Fruit fly (Drosophila melanogaster) whole organism, embryonic: ENCODE measurements around the gene CG44001.

Experiments used
- Atf3 ChIP-seq: fragments of 200-800 bp; sonication (Bioruptor generic); optimal IDR thresholded peaks from 3 replicates; lab custom pipeline; 2016; ENCODE audit warnings: missing biosample characterization, missing genetic modification characterization
- Awh ChIP-seq: fragments of 200-800 bp; sonication (Bioruptor generic); IDR thresholded peaks from 2 replicates; pipeline ENCODE4, ENCODE4 v1.3.6; 2022; ENCODE audit warnings: missing biosample characterization, missing genetic modification characterization
- B-H2 ChIP-seq: fragments of 200-800 bp; sonication (Bioruptor generic); optimal IDR thresholded peaks from 2 replicates; lab custom pipeline; 2018; ENCODE audit warnings: missing biosample characterization, mild to moderate bottlenecking, missing genetic modification characterization
- Blimp-1 ChIP-seq: fragments of 200-800 bp; sonication (Bioruptor generic); optimal IDR thresholded peaks from 3 replicates; lab custom pipeline; 2018; ENCODE audit warnings: missing biosample characterization, missing genetic modification characterization, mild to moderate bottlenecking, moderate library complexity, missing genetic modification reagents
- CG10959 ChIP-seq: fragments of 200-800 bp; sonication (Bioruptor generic); IDR thresholded peaks from 2 replicates; pipeline ENCODE4 v1.3.6; 2022; ENCODE audit warnings: missing biosample characterization, missing genetic modification characterization
- CG11085 ChIP-seq: fragments of 200-800 bp; sonication (Bioruptor generic); IDR thresholded peaks from 2 replicates; pipeline ENCODE4 v1.3.6; 2022; ENCODE audit warnings: missing biosample characterization, missing genetic modification characterization
- CG11560 ChIP-seq: fragments of 200-800 bp; sonication (Bioruptor generic); IDR thresholded peaks from 3 replicates; pipeline ENCODE4 v1.3.6; 2022; ENCODE audit warnings: missing biosample characterization, missing genetic modification characterization
- CG12391 ChIP-seq: fragments of 200-800 bp; sonication (Bioruptor generic); optimal IDR thresholded peaks from 3 replicates; lab custom pipeline; 2018; ENCODE audit warnings: missing biosample characterization, mild to moderate bottlenecking, missing genetic modification characterization, moderate library complexity
- CG14710 ChIP-seq: fragments of 200-800 bp; sonication (Bioruptor generic); optimal IDR thresholded peaks from 3 replicates; lab custom pipeline; 2019; ENCODE audit warnings: missing biosample characterization, mild to moderate bottlenecking, missing genetic modification characterization, moderate library complexity
- CG16779 ChIP-seq: fragments of 200-800 bp; sonication (Bioruptor generic); IDR thresholded peaks from 2 replicates; pipeline ENCODE4 v1.3.6; 2022; ENCODE audit warnings: missing biosample characterization, missing genetic modification characterization
- CG17359 ChIP-seq: fragments of 200-800 bp; sonication (Bioruptor generic); optimal IDR thresholded peaks from 3 replicates; lab custom pipeline; 2018; ENCODE audit warnings: missing biosample characterization, mild to moderate bottlenecking, missing genetic modification characterization, moderate library complexity
- CG17612 ChIP-seq: fragments of 200-800 bp; sonication (Bioruptor generic); IDR thresholded peaks from 2 replicates; pipeline ENCODE4 v1.3.6; 2022; ENCODE audit warnings: missing biosample characterization, missing genetic modification characterization
- CG18011 ChIP-seq: fragments of 200-800 bp; sonication (Bioruptor generic); optimal IDR thresholded peaks from 2 replicates; lab custom pipeline; 2017; ENCODE audit warnings: missing biosample characterization, missing genetic modification characterization, mild to moderate bottlenecking, moderate library complexity, missing genotype
- CG18262 ChIP-seq: fragments of 200-800 bp; optimal IDR thresholded peaks from 3 replicates; lab custom pipeline; 2019; ENCODE audit warnings: missing biosample characterization, mild to moderate bottlenecking, missing genetic modification characterization, moderate library complexity
- CG18476 ChIP-seq: fragments of 200-800 bp; sonication (Bioruptor generic); optimal IDR thresholded peaks from 2 replicates; lab custom pipeline; 2016; ENCODE audit warnings: missing biosample characterization, mild to moderate bottlenecking, missing genetic modification characterization
- CG32772 ChIP-seq: fragments of 200-800 bp; sonication (Bioruptor generic); IDR thresholded peaks from 2 replicates; pipeline ENCODE4 v1.3.6; 2022; ENCODE audit warnings: missing biosample characterization, missing genetic modification characterization
- CG6254 ChIP-seq: fragments of 200-800 bp; sonication (Bioruptor generic); optimal IDR thresholded peaks from 3 replicates; lab custom pipeline; 2017; ENCODE audit warnings: mild to moderate bottlenecking, missing biosample characterization, missing genetic modification reagents, missing genetic modification characterization
- CG9215 ChIP-seq: fragments of 200-800 bp; sonication (Bioruptor generic); IDR thresholded peaks from 2 replicates; pipeline ENCODE4 v1.3.6; 2022; ENCODE audit warnings: missing biosample characterization, missing genetic modification characterization
- Camta ChIP-seq: fragments of 200-800 bp; sonication (Bioruptor generic); optimal IDR thresholded peaks from 2 replicates; lab custom pipeline; 2016; ENCODE audit warnings: missing biosample characterization, missing genetic modification characterization
- CkIIα-i1 ChIP-seq: fragments of 200-800 bp; sonication (Bioruptor generic); IDR thresholded peaks from 2 replicates; pipeline ENCODE4 v1.3.6; 2022; ENCODE audit warnings: missing biosample characterization, missing genetic modification characterization
- CrebB ChIP-seq: fragments of 200-800 bp; sonication (Bioruptor generic); optimal IDR thresholded peaks from 3 replicates; lab custom pipeline; 2018; ENCODE audit warnings: missing biosample characterization, mild to moderate bottlenecking, missing genetic modification characterization
- Fer3 ChIP-seq: fragments of 200-800 bp; sonication (Bioruptor generic); optimal IDR thresholded peaks from 2 replicates; lab custom pipeline; 2018; ENCODE audit warnings: missing biosample characterization, mild to moderate bottlenecking, missing genetic modification characterization, moderate library complexity
- Gug ChIP-seq: fragments of 200-800 bp; sonication (Bioruptor generic); IDR thresholded peaks from 4 replicates; pipeline ENCODE4 v1.3.6; 2022; ENCODE audit warnings: missing biosample characterization, missing genetic modification characterization
- HLH4C ChIP-seq: fragments of 200-800 bp; sonication (Bioruptor generic); IDR thresholded peaks from 3 replicates; pipeline ENCODE4 v1.3.6; 2022; ENCODE audit warnings: missing biosample characterization, missing genetic modification characterization; ENCODE audit not compliant: partially characterized antibody
- HmgD ChIP-seq: fragments of 200-800 bp; sonication (Bioruptor generic); optimal IDR thresholded peaks from 3 replicates; lab custom pipeline; 2016; ENCODE audit warnings: missing biosample characterization, missing genetic modification characterization
- Hr3 ChIP-seq: fragments of 200-800 bp; sonication (Bioruptor generic); optimal IDR thresholded peaks from 3 replicates; lab custom pipeline; 2016; ENCODE audit warnings: missing biosample characterization, missing genetic modification characterization
- Hsf ChIP-seq: fragments of 200-800 bp; sonication (Bioruptor generic); optimal IDR thresholded peaks from 3 replicates; lab custom pipeline; 2016; ENCODE audit warnings: missing biosample characterization, missing genetic modification characterization
- Max ChIP-seq: fragments of 200-800 bp; sonication (Bioruptor generic); optimal IDR thresholded peaks from 2 replicates; lab custom pipeline; 2016; ENCODE audit warnings: missing biosample characterization, mild to moderate bottlenecking, missing genetic modification characterization
- Mes4 ChIP-seq: fragments of 200-800 bp; sonication (Bioruptor generic); optimal IDR thresholded peaks from 2 replicates; lab custom pipeline; 2016; ENCODE audit warnings: missing biosample characterization, missing genetic modification characterization
- Mrtf ChIP-seq: fragments of 200-800 bp; sonication (Bioruptor generic); IDR thresholded peaks from 3 replicates; pipeline ENCODE4 v1.3.6; 2022; ENCODE audit warnings: missing biosample characterization, missing genetic modification characterization
- Six4 ChIP-seq: fragments of 200-800 bp; sonication (Bioruptor generic); optimal IDR thresholded peaks from 2 replicates; lab custom pipeline; 2016; ENCODE audit warnings: missing biosample characterization, missing genetic modification characterization
- Sox100B ChIP-seq: fragments of 200-800 bp; sonication (Bioruptor generic); optimal IDR thresholded peaks from 3 replicates; lab custom pipeline; 2018; ENCODE audit warnings: missing biosample characterization, mild to moderate bottlenecking, missing genetic modification characterization
- Sox102F ChIP-seq: fragments of 200-800 bp; sonication (Bioruptor generic); optimal IDR thresholded peaks from 2 replicates; lab custom pipeline; 2018; ENCODE audit warnings: missing biosample characterization, mild to moderate bottlenecking, missing genetic modification characterization, moderate library complexity
- Xbp1 ChIP-seq: fragments of 200-800 bp; sonication (Bioruptor generic); optimal IDR thresholded peaks from 3 replicates; lab custom pipeline; 2016; ENCODE audit warnings: missing biosample characterization, mild to moderate bottlenecking, missing genetic modification characterization
- ato ChIP-seq: fragments of 200-800 bp; sonication (Bioruptor generic); IDR thresholded peaks from 2 replicates; pipeline ENCODE4 v1.3.6; 2022; ENCODE audit warnings: missing biosample characterization, missing genetic modification characterization; ENCODE audit not compliant: partially characterized antibody
- corto ChIP-seq: fragments of 200-800 bp; sonication (Bioruptor generic); optimal IDR thresholded peaks from 2 replicates; lab custom pipeline; 2016; ENCODE audit warnings: missing biosample characterization, mild to moderate bottlenecking, missing genetic modification characterization, moderate library complexity
- crol ChIP-seq: fragments of 200-800 bp; sonication (Bioruptor generic); IDR thresholded peaks from 2 replicates; pipeline ENCODE4 v1.3.6; 2022; ENCODE audit warnings: missing biosample characterization, missing genetic modification characterization
- dati ChIP-seq: fragments of 200-800 bp; sonication (Bioruptor generic); IDR thresholded peaks from 2 replicates; pipeline ENCODE4 v1.3.6; 2022; ENCODE audit warnings: missing biosample characterization, missing genetic modification characterization
- h ChIP-seq: fragments of >200 bp; optimal IDR thresholded peaks from 2 replicates; lab custom pipeline; 2017
- jumu ChIP-seq: fragments of 200-800 bp; sonication (Bioruptor generic); optimal IDR thresholded peaks from 3 replicates; lab custom pipeline; 2016; ENCODE audit warnings: missing biosample characterization, missing genetic modification characterization
- kni ChIP-seq: fragments of 200-800 bp; sonication (Bioruptor generic); optimal IDR thresholded peaks from 3 replicates; lab custom pipeline; 2017; ENCODE audit warnings: mild to moderate bottlenecking, missing biosample characterization, missing genetic modification reagents, missing genetic modification characterization
- nom ChIP-seq: fragments of 200-800 bp; sonication (Bioruptor generic); optimal IDR thresholded peaks from 2 replicates; lab custom pipeline; 2017; ENCODE audit warnings: missing biosample characterization, missing genetic modification characterization, mild to moderate bottlenecking, moderate library complexity, missing genetic modification reagents
- pho ChIP-seq: fragments of 200-800 bp; sonication (Bioruptor generic); optimal IDR thresholded peaks from 2 replicates; lab custom pipeline; 2016; ENCODE audit warnings: missing biosample characterization, missing genetic modification characterization
- sc ChIP-seq, 3 experiments: fragments of >200 bp in 2 of 3; fragments of 200-800 bp in 1 of 3; sonication (Bioruptor generic) in 1 of 3; optimal IDR thresholded peaks; 2 replicates in 2 of 3; 3 replicates in 1 of 3; lab custom pipeline; 2017; ENCODE audit warnings: mild to moderate bottlenecking in 1 of 3, missing biosample characterization in 1 of 3, missing genetic modification characterization in 1 of 3, missing genetic modification reagents in 1 of 3
- shn ChIP-seq: fragments of 200-800 bp; sonication (Bioruptor generic); optimal IDR thresholded peaks from 3 replicates; lab custom pipeline; 2016; ENCODE audit warnings: missing biosample characterization, missing genetic modification characterization
- sima ChIP-seq: fragments of 200-800 bp; sonication (Bioruptor generic); optimal IDR thresholded peaks from 2 replicates; lab custom pipeline; 2016; ENCODE audit warnings: missing biosample characterization, missing genetic modification characterization
- sisA ChIP-seq: fragments of 200-800 bp; sonication (Bioruptor generic); IDR thresholded peaks from 2 replicates; pipeline ENCODE4 v1.3.6; 2022; ENCODE audit warnings: missing biosample characterization, missing genetic modification characterization
- sna ChIP-seq: fragments of 200-800 bp; sonication (Bioruptor generic); IDR thresholded peaks from 2 replicates; pipeline ENCODE4 v1.3.6; 2022; ENCODE audit warnings: missing biosample characterization, missing genetic modification characterization; ENCODE audit not compliant: partially characterized antibody
- sob ChIP-seq: fragments of 200-800 bp; sonication (Bioruptor generic); IDR thresholded peaks from 2 replicates; pipeline ENCODE4 v1.3.6; 2022; ENCODE audit warnings: missing biosample characterization, missing genetic modification characterization
- tin ChIP-seq: fragments of 200-800 bp; sonication (Bioruptor generic); optimal IDR thresholded peaks from 3 replicates; lab custom pipeline; 2016; ENCODE audit warnings: missing biosample characterization, missing genetic modification characterization

The CG44001 gene

dm6 chr2L:5092992-5093695 lies 50.1 kb downstream of the CG44001 start, which contains the start of gene Pgant5 (continued):
- TF ChIP-seq jumu (GFP tag; lab: Kevin White, UChicago): peak; percentile 5
- TF ChIP-seq Gug (GFP tag; lab: Robert Waterston, UW): no peak
- TF ChIP-seq CkIIα-i1 (GFP tag; lab: Robert Waterston, UW): no peak
- peak; percentile 19 for TF ChIP-seq CrebB (tag; lab: Kevin White, UChicago)
- no peak for TF ChIP-seq Max (GFP tag; lab: Kevin White, UChicago)
- TF ChIP-seq Xbp1 (GFP tag; lab: Kevin White, UChicago): no peak
- no peak for TF ChIP-seq CG10959 (GFP tag; lab: Robert Waterston, UW)
- TF ChIP-seq B-H2: no peak
- no peak for TF ChIP-seq CG17612 (GFP tag; lab: Robert Waterston, UW)
- TF ChIP-seq ato: peak; percentile 46
- TF ChIP-seq sob (GFP tag; lab: Robert Waterston, UW): peak; percentile 52; the same call in 1 of the 2 replicates
- peak; percentile 24 for TF ChIP-seq pho (GFP tag; lab: Kevin White, UChicago)
- no peak for TF ChIP-seq Blimp-1 (GFP tag; lab: Kevin White, UChicago)
- TF ChIP-seq CG9215 (GFP tag; lab: Robert Waterston, UW): no peak
- no peak for TF ChIP-seq CG11560 (tag; lab: Robert Waterston, UW)
- no peak for TF ChIP-seq Six4 (GFP tag; lab: Kevin White, UChicago)
- TF ChIP-seq Sox100B: no peak
- peak; percentile 51 for TF ChIP-seq kni
- no peak for TF ChIP-seq Atf3 (GFP tag; lab: Kevin White, UChicago)
- no peak for TF ChIP-seq Mrtf (GFP tag; lab: Robert Waterston, UW)
- TF ChIP-seq sima (GFP tag; lab: Kevin White, UChicago): no peak
- no peak for TF ChIP-seq h (lab: Kevin White, UChicago)
- no peak for TF ChIP-seq CG16779
- peak; percentile 56 for TF ChIP-seq crol (GFP tag; lab: Robert Waterston, UW)
- no peak for TF ChIP-seq CG18262 (tag; lab: Kevin White, UChicago)
- no peak for TF ChIP-seq CG14710
- TF ChIP-seq Fer3: no peak
- TF ChIP-seq HLH4C (GFP tag; lab: Robert Waterston, UW): no peak
- no peak for TF ChIP-seq tin (GFP tag; lab: Kevin White, UChicago)
- no peak for TF ChIP-seq shn (GFP tag; lab: Kevin White, UChicago)
- TF ChIP-seq corto (GFP tag; lab: Kevin White, UChicago): no peak
- no peak for TF ChIP-seq HmgD (GFP tag; lab: Kevin White, UChicago)
- peak; percentile 65 for TF ChIP-seq nom (GFP tag; lab: Kevin White, UChicago)
- peak; percentile 100 for TF ChIP-seq CG18476 (GFP tag; lab: Kevin White, UChicago)
- no peak for TF ChIP-seq CG17359 (tag; lab: Kevin White, UChicago)
- TF ChIP-seq Awh (GFP tag; lab: Robert Waterston, UW): no peak
- no peak for TF ChIP-seq sc (optimal IDR thresholded peaks at IDR 0.05; lab: Kevin White, UChicago)
- no peak for TF ChIP-seq sc (GFP tag; optimal IDR thresholded peaks at IDR 0.05; lab: Kevin White, UChicago)
- TF ChIP-seq CG12391: peak; percentile 47
- TF ChIP-seq CG11085 (GFP tag; lab: Robert Waterston, UW): no peak
- no peak for TF ChIP-seq sisA
- TF ChIP-seq CG32772 (GFP tag; lab: Robert Waterston, UW): no peak
- no peak for TF ChIP-seq Hsf (GFP tag; lab: Kevin White, UChicago)
- TF ChIP-seq Sox102F (GFP tag; lab: Kevin White, UChicago): no peak
- TF ChIP-seq CG6254 (GFP tag; lab: Kevin White, UChicago): no peak
- no peak for TF ChIP-seq sna (GFP tag; lab: Robert Waterston, UW)
- no peak for TF ChIP-seq Camta (GFP tag; lab: Kevin White, UChicago)
- TF ChIP-seq dati (GFP tag; lab: Robert Waterston, UW): no peak
- no peak for TF ChIP-seq CG18011 (GFP tag; lab: Kevin White, UChicago)
- no peak for TF ChIP-seq Hr3 (GFP tag; lab: Kevin White, UChicago)
- TF ChIP-seq Mes4 (GFP tag; lab: Kevin White, UChicago): no peak
